Worm (Caenorhabditis elegans): ENCODE results near the gene srlf-17.

ce11 chrIV:11051963-11052362 lies 50.5 kb downstream of the srlf-17 start:
- TF ChIP-seq nhr-11 (tag; optimal IDR thresholded peaks at IDR 0.05) (no peak), ceh-16 (tag; optimal IDR thresholded peaks at IDR 0.05) (no peak), ama-1 (optimal IDR thresholded peaks at IDR 0.05) (no peak), ceh-82 (tag; optimal IDR thresholded peaks at IDR 0.05) (no peak), unc-62 (GFP tag; optimal IDR thresholded peaks at IDR 0.05) (no peak), elt-1 (tag; optimal IDR thresholded peaks at IDR 0.05) (no peak), lin-13 (GFP tag; optimal IDR thresholded peaks at IDR 0.05) (no peak), elt-3 (tag; optimal IDR thresholded peaks at IDR 0.05) (no peak), snpc-4 (tag; optimal IDR thresholded peaks at IDR 0.05) (no peak), nhr-237 (tag; optimal IDR thresholded peaks at IDR 0.05) (no peak)
